Worm (Caenorhabditis elegans) whole organism, L4 larva: ENCODE measurements around the gene acr-16.

Experiments used
- F37D6.2 ChIP-seq: sonication (generic microtip); optimal IDR thresholded peaks from 2 replicates; lab custom pipeline; 2016; ENCODE audit warnings: mild to moderate bottlenecking, missing genetic modification characterization, missing compliant biosample characterization
- T20F7.1 ChIP-seq: fragments of 200-800 bp; sonication (Bioruptor generic); optimal IDR thresholded peaks from 2 replicates; lab custom pipeline; 2018; ENCODE audit warnings: mild to moderate bottlenecking, missing genetic modification characterization, missing compliant biosample characterization
- aha-1 ChIP-seq: fragments of 150-350 bp; peaks from one replicate; lab custom pipeline; 2014; ENCODE audit warnings: missing biosample characterization, missing genetic modification characterization
- arid-1 ChIP-seq: fragments of 200-800 bp; sonication (Bioruptor generic); conservative IDR thresholded peaks from 2 replicates; pipeline ENCODE4 v1.3.6; 2022; ENCODE audit warnings: missing genetic modification reagents, missing genetic modification characterization, missing compliant biosample characterization
- attf-4 ChIP-seq: sonication (generic microtip); optimal IDR thresholded peaks from 3 replicates; lab custom pipeline; 2017; ENCODE audit warnings: missing biosample characterization, missing genetic modification characterization
- ceh-20 ChIP-seq: fragments of 200-800 bp; sonication (Bioruptor generic); IDR thresholded peaks from 2 replicates; pipeline ENCODE4 v1.3.6; 2022; ENCODE audit warnings: missing genetic modification reagents, missing genetic modification characterization, missing compliant biosample characterization
- ceh-28 ChIP-seq: fragments of 150-350 bp; optimal IDR thresholded peaks from 2 replicates; lab custom pipeline; 2014; ENCODE audit warnings: missing biosample characterization, missing genetic modification reagents, missing genetic modification characterization
- ctbp-1 ChIP-seq: fragments of 200-800 bp; sonication (Bioruptor generic); IDR thresholded peaks from 2 replicates; pipeline ENCODE4 v1.3.6; 2022; ENCODE audit warnings: missing genetic modification reagents, missing genetic modification characterization, missing compliant biosample characterization
- daf-12 ChIP-seq: fragments of 150-350 bp; optimal IDR thresholded peaks from 2 replicates; lab custom pipeline; 2014; ENCODE audit warnings: missing biosample characterization, missing genetic modification reagents, missing genetic modification characterization
- daf-16 ChIP-seq, 3 experiments: sonication (generic microtip); optimal IDR thresholded peaks; 2 replicates each; lab custom pipeline; 2016 to 2017; ENCODE audit warnings: missing genetic modification characterization in 3 of 3, missing genetic modification reagents in 3 of 3, mild to moderate bottlenecking in 2 of 3, missing compliant biosample characterization in 2 of 3, missing biosample characterization in 1 of 3, moderate library complexity in 1 of 3
- daf-19 ChIP-seq: fragments of 200-800 bp; sonication (Bioruptor generic); conservative IDR thresholded peaks from 2 replicates; pipeline ENCODE4 v1.3.6; 2022; ENCODE audit warnings: missing genetic modification characterization, missing compliant biosample characterization
- duxl-1 ChIP-seq: sonication (generic microtip); optimal IDR thresholded peaks from 2 replicates; lab custom pipeline; 2016; ENCODE audit warnings: mild to moderate bottlenecking, missing genetic modification characterization, moderate library complexity, missing compliant biosample characterization; ENCODE audit not compliant: poor library complexity
- dve-1 ChIP-seq: sonication (generic microtip); optimal IDR thresholded peaks from 2 replicates; lab custom pipeline; 2017; ENCODE audit warnings: antibody characterized with exemption, mild to moderate bottlenecking, missing genetic modification characterization, missing compliant biosample characterization; ENCODE audit not compliant: insufficient read depth
- egl-27 ChIP-seq: sonication (generic microtip); optimal IDR thresholded peaks from 3 replicates; lab custom pipeline; 2017; ENCODE audit warnings: missing biosample characterization, missing genetic modification reagents, missing genetic modification characterization
- fos-1 ChIP-seq: fragments of 150-350 bp; optimal IDR thresholded peaks from 2 replicates; lab custom pipeline; 2014; ENCODE audit warnings: missing biosample characterization, missing genetic modification characterization
- gei-8 ChIP-seq: fragments of 200-800 bp; sonication (Bioruptor generic); optimal IDR thresholded peaks from 2 replicates; lab custom pipeline; 2018; ENCODE audit warnings: mild to moderate bottlenecking, missing genetic modification characterization, missing compliant biosample characterization
- hlh-30 ChIP-seq: sonication (generic microtip); optimal IDR thresholded peaks from 2 replicates; lab custom pipeline; 2017; ENCODE audit warnings: antibody characterized with exemption, mild to moderate bottlenecking, missing genetic modification characterization, missing compliant biosample characterization; ENCODE audit not compliant: insufficient read depth
- jun-1 ChIP-seq: fragments of 150-350 bp; optimal IDR thresholded peaks from 2 replicates; lab custom pipeline; 2014; ENCODE audit warnings: missing biosample characterization, missing genetic modification reagents, missing genetic modification characterization
- lin-39 ChIP-seq: fragments of 150-350 bp; optimal IDR thresholded peaks from 2 replicates; lab custom pipeline; 2014; ENCODE audit warnings: missing biosample characterization, missing genetic modification reagents, missing genetic modification characterization
- lsy-2 ChIP-seq, 2 experiments: fragments of 150-350 bp in 1 of 2; sonication (generic microtip) in 1 of 2; optimal IDR thresholded peaks; 2 replicates each; lab custom pipeline; 2014 to 2017; ENCODE audit warnings: missing biosample characterization in 2 of 2, missing genetic modification characterization in 2 of 2
- madf-9 ChIP-seq: fragments of 200-800 bp; sonication (Bioruptor generic); conservative IDR thresholded peaks from 2 replicates; pipeline ENCODE4 v1.3.6; 2022; ENCODE audit warnings: missing genetic modification reagents, missing genetic modification characterization, missing compliant biosample characterization
- mdl-1 ChIP-seq, 2 experiments: fragments of 150-350 bp in 1 of 2; sonication (generic microtip) in 1 of 2; optimal IDR thresholded peaks; 2 replicates each; lab custom pipeline; 2014 to 2017; ENCODE audit warnings: missing biosample characterization in 2 of 2, missing genetic modification characterization in 2 of 2
- mdt-29 ChIP-seq: fragments of 200-800 bp; sonication (Bioruptor generic); IDR thresholded peaks from 2 replicates; pipeline ENCODE4 v1.3.6; 2022; ENCODE audit warnings: missing genetic modification reagents, missing genetic modification characterization, missing compliant biosample characterization
- mep-1 ChIP-seq: fragments of 150-350 bp; sonication (generic microtip); optimal IDR thresholded peaks from 3 replicates; lab custom pipeline; 2014; ENCODE audit warnings: missing biosample characterization, missing genetic modification characterization
- mes-2 ChIP-seq: sonication (generic microtip); optimal IDR thresholded peaks from 2 replicates; lab custom pipeline; 2016; ENCODE audit warnings: missing genotype, mild to moderate bottlenecking, missing genetic modification characterization, missing compliant biosample characterization; ENCODE audit not compliant: poor library complexity, severe bottlenecking
- mxl-2 ChIP-seq: fragments of 200-800 bp; sonication (Bioruptor generic); conservative IDR thresholded peaks from 2 replicates; pipeline ENCODE4 v1.3.6; 2022; ENCODE audit warnings: missing genetic modification reagents, missing genetic modification characterization, missing compliant biosample characterization
- nhr-11 ChIP-seq: fragments of 150-350 bp; optimal IDR thresholded peaks from 2 replicates; lab custom pipeline; 2014; ENCODE audit warnings: missing biosample characterization, missing genetic modification characterization
- nhr-25 ChIP-seq: sonication (generic microtip); optimal IDR thresholded peaks from 2 replicates; lab custom pipeline; 2017; ENCODE audit warnings: missing genetic modification characterization, mild to moderate bottlenecking, missing compliant biosample characterization, antibody characterized with exemption, moderate library complexity, borderline replicate concordance; ENCODE audit not compliant: insufficient read depth
- nhr-41 ChIP-seq: fragments of 200-800 bp; sonication (Bioruptor generic); IDR thresholded peaks from 2 replicates; pipeline ENCODE4 v1.3.6; 2022; ENCODE audit warnings: missing genetic modification reagents, missing genetic modification characterization, missing compliant biosample characterization
- nhr-42 ChIP-seq: fragments of 200-800 bp; sonication (Bioruptor generic); IDR thresholded peaks from 2 replicates; pipeline ENCODE4 v1.3.6; 2022; ENCODE audit warnings: missing genetic modification characterization, missing compliant biosample characterization
- nhr-48 ChIP-seq: sonication (generic microtip); optimal IDR thresholded peaks from 2 replicates; lab custom pipeline; 2016; ENCODE audit warnings: mild to moderate bottlenecking, missing genetic modification characterization, missing compliant biosample characterization
- nhr-76 ChIP-seq: fragments of 150-350 bp; optimal IDR thresholded peaks from 2 replicates; lab custom pipeline; 2014; ENCODE audit warnings: missing biosample characterization, missing genetic modification characterization
- pha-4 ChIP-seq, 2 experiments: fragments of 150-350 bp in 1 of 2; fragments of 200-800 bp in 1 of 2; sonication (Bioruptor generic) in 1 of 2; IDR thresholded peaks in 1 of 2; optimal IDR thresholded peaks in 1 of 2; 2 replicates each; pipeline versions ENCODE4 v1.3.6 to Lab custom; 2014 to 2022; ENCODE audit warnings: missing genetic modification characterization in 2 of 2, missing genetic modification reagents in 2 of 2, missing biosample characterization in 1 of 2, missing compliant biosample characterization in 1 of 2
- pqm-1 ChIP-seq: sonication (generic microtip); optimal IDR thresholded peaks from 2 replicates; lab custom pipeline; 2017; ENCODE audit warnings: missing biosample characterization, missing genetic modification characterization
- sdz-12 ChIP-seq: fragments of 200-800 bp; sonication (Bioruptor generic); optimal IDR thresholded peaks from 2 replicates; lab custom pipeline; 2018; ENCODE audit warnings: mild to moderate bottlenecking, missing genetic modification characterization, missing compliant biosample characterization
- set-16 ChIP-seq: fragments of 200-800 bp; sonication (Bioruptor generic); IDR thresholded peaks from 2 replicates; pipeline ENCODE4 v1.3.6; 2022; ENCODE audit warnings: missing genetic modification reagents, missing genetic modification characterization, missing compliant biosample characterization
- snpc-1.2 ChIP-seq: fragments of 200-800 bp; sonication (Bioruptor generic); IDR thresholded peaks from 2 replicates; pipeline ENCODE4 v1.3.6; 2022; ENCODE audit warnings: missing genetic modification reagents, missing genetic modification characterization, missing compliant biosample characterization
- snpc-4 ChIP-seq: fragments of 150-350 bp; optimal IDR thresholded peaks from 2 replicates; lab custom pipeline; 2014; ENCODE audit warnings: missing biosample characterization, missing genetic modification characterization
- spr-1 ChIP-seq: sonication (generic microtip); optimal IDR thresholded peaks from 2 replicates; lab custom pipeline; 2016; ENCODE audit warnings: mild to moderate bottlenecking, missing genetic modification characterization, missing compliant biosample characterization
- tag-97 ChIP-seq: fragments of 200-800 bp; sonication (Bioruptor generic); IDR thresholded peaks from 2 replicates; pipeline ENCODE4 v1.3.6; 2022; ENCODE audit warnings: missing genetic modification characterization, missing compliant biosample characterization
- unc-62 ChIP-seq, 3 experiments: fragments of 150-350 bp in 1 of 3; sonication (generic microtip); optimal IDR thresholded peaks in 2 of 3; peaks in 1 of 3; 1 replicate in 1 of 3; 2 replicates in 2 of 3; lab custom pipeline; 2014 to 2017; ENCODE audit warnings: missing biosample characterization in 3 of 3, missing genetic modification characterization in 3 of 3, missing genetic modification reagents in 3 of 3, missing genotype in 1 of 3
- zip-11 ChIP-seq: fragments of 200-800 bp; sonication (Bioruptor generic); IDR thresholded peaks from 2 replicates; pipeline ENCODE4 v1.3.6; 2022; ENCODE audit warnings: missing genetic modification characterization, missing compliant biosample characterization
- zip-2 ChIP-seq: fragments of 150-350 bp; optimal IDR thresholded peaks from 2 replicates; lab custom pipeline; 2014; ENCODE audit warnings: missing biosample characterization, missing genetic modification characterization

acr-16 gene

DNA sequence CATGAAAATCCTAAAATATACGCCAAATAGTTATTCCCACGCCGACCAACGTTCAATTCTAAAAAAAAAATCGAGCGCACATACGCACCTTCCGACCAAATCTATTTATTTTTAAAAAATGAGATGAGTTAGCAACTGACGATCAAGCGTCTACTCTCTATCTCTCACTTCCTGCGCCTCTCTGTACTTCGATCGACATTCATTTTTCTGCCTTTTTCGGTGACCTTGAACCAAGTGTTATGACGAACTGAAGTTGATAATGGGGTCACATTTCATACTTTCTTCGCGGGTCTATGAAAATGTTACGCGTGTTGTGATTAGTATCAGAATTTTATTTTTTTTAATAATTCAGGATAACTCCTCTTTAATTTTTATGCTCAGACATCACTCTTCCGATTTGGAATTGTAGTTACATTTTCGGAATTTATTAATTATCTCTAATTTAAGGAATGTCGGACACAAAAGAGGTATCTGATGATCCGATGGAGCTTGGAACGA, 46.4 kb downstream of the acr-16 start, which contains the start of gene smk-1 (continued):
- TF ChIP-seq nhr-11 (tag; lab: Kevin White, UChicago) (no peak), F37D6.2 (no peak), tag-97 (GFP tag; lab: Robert Waterston, UW) (no peak), mep-1 (tag; lab: Kevin White, UChicago) (peak; percentile 28), ceh-28 (tag; lab: Kevin White, UChicago) (no peak), gei-8 (no peak), mxl-2 (no peak), ctbp-1 (GFP tag; lab: Robert Waterston, UW) (no peak), egl-27 (tag; lab: Kevin White, UChicago) (no peak), set-16 (GFP tag; lab: Robert Waterston, UW) (no peak), unc-62 (GFP tag; optimal IDR thresholded peaks at IDR 0.05 in 1 of 2; lab: Kevin White, UChicago) (peak in 1 of 2 experiments; percentile 61), unc-62 (tag; optimal IDR thresholded peaks at IDR 0.05; lab: Kevin White, UChicago) (no peak), arid-1 (no peak), mdt-29 (GFP tag; lab: Robert Waterston, UW) (no peak), jun-1 (tag; lab: Kevin White, UChicago) (no peak), mdl-1 (tag; optimal IDR thresholded peaks at IDR 0.05; lab: Kevin White, UChicago) (peak in 1 of 2 experiments; percentile 54), pqm-1 (tag; lab: Kevin White, UChicago) (no peak), aha-1 (tag; lab: Kevin White, UChicago) (no peak), snpc-1.2 (0 out of 2 replicates have a peak, but pooled peaks have one; percentile 9), spr-1 (tag; lab: Kevin White, UChicago) (no peak), nhr-41 (GFP tag; lab: Robert Waterston, UW) (no peak), duxl-1 (tag; lab: Kevin White, UChicago) (no peak), lin-39 (tag; lab: Kevin White, UChicago) (no peak), ceh-20 (GFP tag; lab: Robert Waterston, UW) (peak; percentile 36; the same call in 1 of the 2 replicates), nhr-48 (tag; lab: Kevin White, UChicago) (no peak), zip-11 (GFP tag; lab: Robert Waterston, UW) (no peak), T20F7.1 (no peak), nhr-76 (tag; lab: Kevin White, UChicago) (no peak), pha-4 (GFP tag; IDR thresholded peaks at IDR 0.05; lab: Robert Waterston, UW) (no peak), pha-4 (tag; optimal IDR thresholded peaks at IDR 0.05; lab: Kevin White, UChicago) (no peak), fos-1 (no peak), nhr-25 (peak; percentile 89), mes-2 (peak; percentile 10), daf-19 (GFP tag; lab: Robert Waterston, UW) (no peak), sdz-12 (GFP tag; lab: Kevin White, UChicago) (no peak), snpc-4 (no peak), lsy-2 (tag; optimal IDR thresholded peaks at IDR 0.05; lab: Kevin White, UChicago) (peak in 1 of 2 experiments; percentile 50), madf-9 (GFP tag; lab: Robert Waterston, UW) (no peak), hlh-30 (tag; lab: Kevin White, UChicago) (peak; percentile 63), zip-2 (tag; lab: Kevin White, UChicago) (no peak), attf-4 (tag; lab: Kevin White, UChicago) (no peak), daf-12 (tag; lab: Kevin White, UChicago) (no peak), dve-1 (tag; lab: Kevin White, UChicago) (peak; percentile 18), daf-16 (GFP tag; optimal IDR thresholded peaks at IDR 0.05; lab: Kevin White, UChicago) (no peak), daf-16 (tag; optimal IDR thresholded peaks at IDR 0.05; lab: Kevin White, UChicago) (peak; percentile 9), nhr-42 (GFP tag; lab: Robert Waterston, UW) (no peak)
